Worm (Caenorhabditis elegans): ENCODE measurements around the gene str-164.

- TF ChIP-seq nhr-25 (tag; optimal IDR thresholded peaks at IDR 0.05) (no peak), unc-39 (tag; optimal IDR thresholded peaks at IDR 0.05) (no peak)
These were observed 36.4 kb downstream of the str-164 start for ce11 chrIV:4996956-4997355.

Measured in whole organism, L3 larva.